Fruit fly (Drosophila melanogaster) whole organism, embryonic: Measurements from ENCODE around the gene Gem3.

ENCODE experiments used
- CG10147 ChIP-seq: fragments of 200-800 bp; sonication (Bioruptor generic); optimal IDR thresholded peaks from 2 replicates; lab custom pipeline; 2019; ENCODE audit warnings: missing biosample characterization, mild to moderate bottlenecking, missing genetic modification characterization, moderate library complexity
- CG10431 ChIP-seq: fragments of 200-800 bp; sonication (Bioruptor generic); optimal IDR thresholded peaks from 3 replicates; lab custom pipeline; 2018; ENCODE audit warnings: missing biosample characterization, mild to moderate bottlenecking, missing genetic modification characterization
- CG11695 ChIP-seq: fragments of 200-800 bp; sonication (Bioruptor generic); IDR thresholded peaks from 3 replicates; pipeline ENCODE4 v1.3.6; 2022; ENCODE audit warnings: missing biosample characterization, missing genetic modification characterization
- CG15479 ChIP-seq: fragments of 200-800 bp; sonication (Bioruptor generic); optimal IDR thresholded peaks from 3 replicates; lab custom pipeline; 2019; ENCODE audit warnings: missing biosample characterization, mild to moderate bottlenecking, missing genetic modification characterization, moderate library complexity
- CG1602 ChIP-seq: fragments of 200-800 bp; sonication (Bioruptor generic); optimal IDR thresholded peaks from 3 replicates; lab custom pipeline; 2016; ENCODE audit warnings: missing biosample characterization, missing genetic modification characterization
- CG1647 ChIP-seq: fragments of 200-800 bp; sonication (Bioruptor generic); optimal IDR thresholded peaks from 3 replicates; lab custom pipeline; 2016; ENCODE audit warnings: missing biosample characterization, missing genetic modification characterization
- CG17359 ChIP-seq: fragments of 200-800 bp; sonication (Bioruptor generic); optimal IDR thresholded peaks from 3 replicates; lab custom pipeline; 2018; ENCODE audit warnings: missing biosample characterization, mild to moderate bottlenecking, missing genetic modification characterization, moderate library complexity
- CG1832 ChIP-seq: fragments of 200-800 bp; sonication (Bioruptor generic); optimal IDR thresholded peaks from 2 replicates; lab custom pipeline; 2017; ENCODE audit warnings: missing biosample characterization, mild to moderate bottlenecking, missing genetic modification characterization, inconsistent platforms
- CG3281 ChIP-seq: fragments of 200-800 bp; sonication (Bioruptor generic); optimal IDR thresholded peaks from 3 replicates; lab custom pipeline; 2017; ENCODE audit warnings: missing biosample characterization, mild to moderate bottlenecking, missing genetic modification characterization
- CG4730 ChIP-seq: fragments of 200-800 bp; sonication (Bioruptor generic); IDR thresholded peaks from 2 replicates; pipeline ENCODE4 v1.3.6; 2022; ENCODE audit warnings: missing biosample characterization, missing genetic modification characterization
- CG6272 ChIP-seq: fragments of 200-800 bp; sonication (Bioruptor generic); IDR thresholded peaks from 2 replicates; pipeline ENCODE4 v1.3.6; 2022; ENCODE audit warnings: missing biosample characterization, missing genetic modification characterization
- CG8290 ChIP-seq, 3 experiments: fragments of 200-800 bp; sonication (Bioruptor generic); optimal IDR thresholded peaks; 2 replicates each; lab custom pipeline; 2016 to 2019; ENCODE audit warnings: missing biosample characterization in 3 of 3, missing genetic modification characterization in 3 of 3, mild to moderate bottlenecking in 2 of 3, moderate library complexity in 1 of 3
- D19B ChIP-seq: fragments of 200-800 bp; sonication (Bioruptor generic); optimal IDR thresholded peaks from 2 replicates; lab custom pipeline; 2017; ENCODE audit warnings: missing biosample characterization, mild to moderate bottlenecking, missing genetic modification characterization
- Dbx ChIP-seq: fragments of 200-800 bp; sonication (Bioruptor generic); IDR thresholded peaks from 3 replicates; pipeline ENCODE4 v1.3.6; 2022; ENCODE audit warnings: missing biosample characterization, missing genetic modification characterization
- Dip3 ChIP-seq: fragments of 200-800 bp; sonication (Bioruptor generic); optimal IDR thresholded peaks from 3 replicates; lab custom pipeline; 2016; ENCODE audit warnings: missing biosample characterization, missing genetic modification characterization
- Ets65A ChIP-seq: fragments of 200-800 bp; sonication (Bioruptor generic); peaks from one replicate; lab custom pipeline; 2016; ENCODE audit warnings: missing biosample characterization, missing genetic modification characterization
- Hr51 ChIP-seq, 2 experiments: fragments of 200-800 bp; sonication (Bioruptor generic); optimal IDR thresholded peaks; 2 replicates in 1 of 2; 3 replicates in 1 of 2; lab custom pipeline; 2016 to 2018; ENCODE audit warnings: missing biosample characterization in 2 of 2, missing genetic modification characterization in 2 of 2, mild to moderate bottlenecking in 1 of 2, moderate library complexity in 1 of 2
- NC2β ChIP-seq: fragments of 200-800 bp; sonication (Bioruptor generic); optimal IDR thresholded peaks from 2 replicates; lab custom pipeline; 2016; ENCODE audit warnings: missing biosample characterization, missing genetic modification characterization
- NFAT ChIP-seq: fragments of 200-800 bp; sonication (Bioruptor generic); IDR thresholded peaks from 2 replicates; pipeline ENCODE4 v1.3.6; 2022; ENCODE audit warnings: missing biosample characterization, missing genetic modification characterization
- Oli ChIP-seq: fragments of 200-800 bp; sonication (Bioruptor generic); optimal IDR thresholded peaks from 2 replicates; lab custom pipeline; 2018; ENCODE audit warnings: missing biosample characterization, mild to moderate bottlenecking, missing genetic modification characterization, moderate library complexity
- PHDP ChIP-seq: fragments of 200-800 bp; sonication (Bioruptor generic); optimal IDR thresholded peaks from 3 replicates; lab custom pipeline; 2018; ENCODE audit warnings: missing biosample characterization, mild to moderate bottlenecking, missing genetic modification characterization, moderate library complexity
- Pdp1 ChIP-seq, 2 experiments: fragments of 200-800 bp; sonication (Bioruptor generic); optimal IDR thresholded peaks; 3 replicates each; lab custom pipeline; 2016; ENCODE audit warnings: missing biosample characterization in 2 of 2, missing genetic modification characterization in 2 of 2, mild to moderate bottlenecking in 1 of 2, moderate library complexity in 1 of 2
- Sox102F ChIP-seq: fragments of 200-800 bp; sonication (Bioruptor generic); optimal IDR thresholded peaks from 2 replicates; lab custom pipeline; 2018; ENCODE audit warnings: missing biosample characterization, mild to moderate bottlenecking, missing genetic modification characterization, moderate library complexity
- Trl ChIP-seq, 3 experiments: fragments of >200 bp in 2 of 3; fragments of 200-800 bp in 1 of 3; sonication (Bioruptor generic) in 1 of 3; optimal IDR thresholded peaks; 2 replicates in 1 of 3; 3 replicates in 2 of 3; lab custom pipeline; 2016 to 2017; ENCODE audit warnings: missing biosample characterization in 1 of 3, missing genetic modification characterization in 1 of 3
- Usf ChIP-seq: fragments of 200-800 bp; sonication (Bioruptor generic); optimal IDR thresholded peaks from 2 replicates; lab custom pipeline; 2017; ENCODE audit warnings: missing genotype, missing biosample characterization, missing genetic modification characterization
- abd-A ChIP-seq: fragments of 200-800 bp; sonication (Bioruptor generic); optimal IDR thresholded peaks from 3 replicates; lab custom pipeline; 2019; ENCODE audit warnings: missing biosample characterization, mild to moderate bottlenecking, missing genetic modification characterization, moderate library complexity
- ara ChIP-seq: fragments of 200-800 bp; sonication (Bioruptor generic); IDR thresholded peaks from 2 replicates; pipeline ENCODE4 v1.3.6; 2022; ENCODE audit warnings: missing biosample characterization, missing genetic modification characterization
- dysf ChIP-seq: fragments of 200-800 bp; sonication (Bioruptor generic); IDR thresholded peaks from 3 replicates; pipeline ENCODE4 v1.3.6; 2022; ENCODE audit warnings: missing biosample characterization, missing genetic modification characterization
- ewg ChIP-seq: fragments of 200-800 bp; sonication (Bioruptor generic); optimal IDR thresholded peaks from 3 replicates; lab custom pipeline; 2017; ENCODE audit warnings: mild to moderate bottlenecking, missing biosample characterization, missing genetic modification reagents, missing genetic modification characterization
- ftz-f1 ChIP-seq: fragments of 200-800 bp; sonication (Bioruptor generic); optimal IDR thresholded peaks from 2 replicates; lab custom pipeline; 2016; ENCODE audit warnings: missing biosample characterization, missing genetic modification characterization
- gro ChIP-seq: fragments of 200-800 bp; sonication (Bioruptor generic); optimal IDR thresholded peaks from 2 replicates; lab custom pipeline; 2016; ENCODE audit warnings: missing biosample characterization, missing genetic modification characterization
- gt ChIP-seq: fragments of 200-800 bp; sonication (Bioruptor generic); IDR thresholded peaks from 2 replicates; pipeline ENCODE4 v1.3.6; 2022; ENCODE audit warnings: missing biosample characterization, missing genetic modification characterization
- hth ChIP-seq: fragments of >200 bp; optimal IDR thresholded peaks from 2 replicates; lab custom pipeline; 2017; ENCODE audit warnings: inconsistent platforms
- kni ChIP-seq: fragments of 200-800 bp; sonication (Bioruptor generic); optimal IDR thresholded peaks from 3 replicates; lab custom pipeline; 2017; ENCODE audit warnings: mild to moderate bottlenecking, missing biosample characterization, missing genetic modification reagents, missing genetic modification characterization
- lbe ChIP-seq: fragments of 200-800 bp; sonication (Bioruptor generic); optimal IDR thresholded peaks from 2 replicates; lab custom pipeline; 2016; ENCODE audit warnings: missing biosample characterization, mild to moderate bottlenecking, missing genetic modification characterization
- nerfin-1 ChIP-seq: fragments of 200-800 bp; sonication (Bioruptor generic); optimal IDR thresholded peaks from 3 replicates; lab custom pipeline; 2019; ENCODE audit warnings: missing biosample characterization, mild to moderate bottlenecking, missing genetic modification characterization, moderate library complexity
- nmo ChIP-seq: fragments of 200-800 bp; sonication (Bioruptor generic); optimal IDR thresholded peaks from 2 replicates; lab custom pipeline; 2018; ENCODE audit warnings: missing biosample characterization, mild to moderate bottlenecking, missing genetic modification characterization, moderate library complexity
- ranshi ChIP-seq: fragments of 200-800 bp; sonication (Bioruptor generic); IDR thresholded peaks from 2 replicates; pipeline ENCODE4 v1.3.6; 2022; ENCODE audit warnings: missing biosample characterization, missing genetic modification characterization
- row ChIP-seq: fragments of 200-800 bp; sonication (Bioruptor generic); IDR thresholded peaks from 3 replicates; pipeline ENCODE4 v1.3.6; 2022; ENCODE audit warnings: missing biosample characterization, missing genetic modification characterization
- slbo ChIP-seq: fragments of 200-800 bp; sonication (Bioruptor generic); IDR thresholded peaks from 2 replicates; pipeline ENCODE4 v1.3.6; 2022; ENCODE audit warnings: missing biosample characterization, missing genetic modification characterization
- so ChIP-seq: fragments of 200-800 bp; sonication (Bioruptor generic); IDR thresholded peaks from 3 replicates; pipeline ENCODE4 v1.3.6; 2022; ENCODE audit warnings: missing biosample characterization, missing genetic modification characterization
- tgo ChIP-seq: fragments of 200-800 bp; sonication (Bioruptor generic); IDR thresholded peaks from 3 replicates; pipeline ENCODE4 v1.3.6; 2022; ENCODE audit warnings: missing biosample characterization, missing genetic modification characterization
- unpg ChIP-seq: fragments of 200-800 bp; sonication (Bioruptor generic); optimal IDR thresholded peaks from 3 replicates; lab custom pipeline; 2018; ENCODE audit warnings: missing biosample characterization, mild to moderate bottlenecking, missing genetic modification characterization, moderate library complexity
- zfh1 ChIP-seq: fragments of 200-800 bp; sonication (Bioruptor generic); IDR thresholded peaks from 3 replicates; pipeline ENCODE4 v1.3.6; 2022; ENCODE audit warnings: missing biosample characterization, missing genetic modification characterization

The Gem3 gene

dm6 chr3L:10495882-10496654, 33.2 kb upstream of the Gem3 start (continued):
- peak; percentile 47; the same call in 2 of the 3 replicates for TF ChIP-seq row (GFP tag; lab: Robert Waterston, UW)
- peak; percentile 18 for TF ChIP-seq CG3281 (GFP tag; lab: Kevin White, UChicago)
- TF ChIP-seq Hr51 (GFP tag; optimal IDR thresholded peaks at IDR 0.05; lab: Kevin White, UChicago): peak in 1 of 2 experiments; percentile 15
- no peak for TF ChIP-seq CG1602 (GFP tag; lab: Kevin White, UChicago)

DNA sequence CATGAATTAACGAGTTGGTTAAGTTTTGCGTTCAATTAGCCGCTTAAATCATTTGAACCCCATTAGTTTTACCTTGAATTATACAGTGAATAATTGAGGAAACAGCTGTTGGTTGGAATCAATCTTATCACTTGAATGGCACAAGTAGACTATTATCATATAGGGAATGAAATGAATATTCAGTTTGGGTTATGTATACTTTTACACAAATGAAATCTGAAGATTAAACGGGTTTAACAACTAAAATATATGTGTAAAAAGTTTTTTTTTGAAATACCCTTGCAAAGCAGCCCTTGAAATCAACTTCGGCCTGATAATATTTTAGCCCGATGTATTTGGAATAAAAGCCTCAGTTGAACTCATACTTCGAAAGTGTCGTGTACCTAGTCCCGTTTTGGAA, 27.7 kb upstream of the Gem3 start, which contains the start of gene S-Lap4:
S-Lap4 (plus strand) TSS at position 301 of the 400 bp plus-strand sequence.
- TF ChIP-seq CG15479 (GFP tag; lab: Kevin White, UChicago): no peak
- no peak for TF ChIP-seq CG4730 (GFP tag; lab: Robert Waterston, UW)
- no peak for TF ChIP-seq Dip3 (GFP tag; lab: Kevin White, UChicago)
- no peak for TF ChIP-seq lbe (GFP tag; lab: Kevin White, UChicago)
- no peak for TF ChIP-seq Usf (GFP tag; lab: Kevin White, UChicago)
- no peak for TF ChIP-seq gt (GFP tag; lab: Robert Waterston, UW)
- TF ChIP-seq NFAT: no peak
- TF ChIP-seq NC2β (GFP tag; lab: Kevin White, UChicago): no peak
- no peak for TF ChIP-seq CG1647 (GFP tag; lab: Kevin White, UChicago)
- no peak for TF ChIP-seq Pdp1 (GFP tag; optimal IDR thresholded peaks at IDR 0.05; lab: Kevin White, UChicago)
- TF ChIP-seq so (GFP tag; lab: Robert Waterston, UW): no peak
- TF ChIP-seq ftz-f1 (GFP tag; lab: Kevin White, UChicago): no peak
- no peak for TF ChIP-seq gro (GFP tag; lab: Kevin White, UChicago)
- no peak for TF ChIP-seq nmo (GFP tag; lab: Kevin White, UChicago)
- TF ChIP-seq kni (GFP tag; lab: Kevin White, UChicago): no peak

dm6 chr3L:10485496-10485895, 22.6 kb upstream of the Gem3 start:
- TF ChIP-seq nerfin-1 (no peak), CG8290 (GFP tag; optimal IDR thresholded peaks at IDR 0.05; lab: Kevin White, UChicago) (no peak), CG8290 (tag; optimal IDR thresholded peaks at IDR 0.05; lab: Kevin White, UChicago) (peak in 1 of 2 experiments; percentile 44), ewg (GFP tag; lab: Kevin White, UChicago) (peak; percentile 33), zfh1 (GFP tag; lab: Robert Waterston, UW) (no peak), abd-A (tag; lab: Kevin White, UChicago) (peak; percentile 69), CG10431 (GFP tag; lab: Kevin White, UChicago) (peak; percentile 82), Ets65A (GFP tag; lab: Kevin White, UChicago) (peak; percentile 54), Trl (optimal IDR thresholded peaks at IDR 0.05; lab: Kevin White, UChicago) (peak in 1 of 2 experiments; percentile 3), Trl (GFP tag; optimal IDR thresholded peaks at IDR 0.05; lab: Kevin White, UChicago) (no peak), D19B (GFP tag; lab: Kevin White, UChicago) (no peak)

dm6 chr3L:10482477-10482876, 19.6 kb upstream of the Gem3 start:
- TF ChIP-seq slbo (GFP tag; lab: Robert Waterston, UW) (peak; percentile 53), CG10147 (GFP tag; lab: Kevin White, UChicago) (peak; percentile 15), CG11695 (peak; percentile 37; the same call in 1 of the 3 replicates), Oli (tag; lab: Kevin White, UChicago) (peak; percentile 8), CG6272 (GFP tag; lab: Robert Waterston, UW) (0 out of 2 replicates have a peak, but pooled peaks have one; percentile 7), ara (GFP tag; lab: Robert Waterston, UW) (0 out of 2 replicates have a peak, but pooled peaks have one; percentile 17), unpg (peak; percentile 26), CG1832 (no peak), dysf (0 out of 3 replicates have a peak, but pooled peaks have one; percentile 39), PHDP (tag; lab: Kevin White, UChicago) (peak; percentile 4), Sox102F (GFP tag; lab: Kevin White, UChicago) (peak; percentile 6), tgo (peak; percentile 42; the same call in 1 of the 3 replicates), Dbx (GFP tag; lab: Robert Waterston, UW) (peak; percentile 56; the same call in 1 of the 3 replicates), hth (lab: Kevin White, UChicago) (no peak), ranshi (GFP tag; lab: Robert Waterston, UW) (0 out of 2 replicates have a peak, but pooled peaks have one; percentile 22), CG17359 (tag; lab: Kevin White, UChicago) (peak; percentile 42)
